Worm (Caenorhabditis elegans): Measurements from ENCODE around the gene trpp-3.

- TF ChIP-seq nfya-1 (tag; optimal IDR thresholded peaks at IDR 0.05): peak; percentile 99
- no peak for TF ChIP-seq pqm-1 (tag; optimal IDR thresholded peaks at IDR 0.05)
- TF ChIP-seq ceh-22 (tag; optimal IDR thresholded peaks at IDR 0.05): no peak
Measured at ce11 chrIII:9570869-9571268, 45.5 kb downstream of the trpp-3 start.

All from whole organism, late embryonic.